Worm (Caenorhabditis elegans) whole organism, young adult: Measurements from ENCODE around the gene K11H12.9.

Source experiments
- B0336.3 ChIP-seq: fragments of 200-800 bp; sonication (Bioruptor generic); IDR thresholded peaks from 2 replicates; pipeline ENCODE4 v1.3.6; 2022; ENCODE audit warnings: missing genetic modification characterization, missing compliant biosample characterization
- F10E7.11 ChIP-seq: sonication (generic microtip); optimal IDR thresholded peaks from 2 replicates; lab custom pipeline; 2017; ENCODE audit warnings: mild to moderate bottlenecking, missing genetic modification characterization, moderate library complexity, missing compliant biosample characterization
- F33H1.4 ChIP-seq: fragments of 200-800 bp; sonication (Bioruptor generic); IDR thresholded peaks from 2 replicates; pipeline ENCODE4 v1.3.6; 2022; ENCODE audit warnings: missing genetic modification reagents, missing genetic modification characterization, missing compliant biosample characterization
- F55B11.4 ChIP-seq: sonication (generic microtip); optimal IDR thresholded peaks from 2 replicates; lab custom pipeline; 2016; ENCODE audit warnings: missing compliant biosample characterization, missing genetic modification characterization, borderline replicate concordance; ENCODE audit not compliant: insufficient read depth
- T07F8.4 ChIP-seq: sonication (generic microtip); optimal IDR thresholded peaks from 2 replicates; lab custom pipeline; 2016; ENCODE audit warnings: mild to moderate bottlenecking, missing genetic modification characterization, moderate library complexity, missing compliant biosample characterization
- Y53F4B.3 ChIP-seq: fragments of 200-800 bp; sonication (Bioruptor generic); IDR thresholded peaks from 2 replicates; pipeline ENCODE4 v1.3.6; 2022; ENCODE audit warnings: missing genetic modification reagents, missing genetic modification characterization, missing compliant biosample characterization
- Y56A3A.18 ChIP-seq: fragments of 200-800 bp; sonication (Bioruptor generic); IDR thresholded peaks from 2 replicates; pipeline ENCODE4 v1.3.6; 2022; ENCODE audit warnings: missing genetic modification reagents, missing genetic modification characterization, missing compliant biosample characterization
- Y79H2A.3 ChIP-seq: fragments of 200-800 bp; sonication (Bioruptor generic); conservative IDR thresholded peaks from 2 replicates; pipeline ENCODE4 v1.3.6; 2022; ENCODE audit warnings: missing genetic modification reagents, missing genetic modification characterization, missing compliant biosample characterization
- akir-1 ChIP-seq: fragments of 200-800 bp; sonication (Bioruptor generic); optimal IDR thresholded peaks from 2 replicates; lab custom pipeline; 2018; ENCODE audit warnings: mild to moderate bottlenecking, missing genetic modification characterization, moderate library complexity, missing compliant biosample characterization
- aptf-2 ChIP-seq: fragments of 200-800 bp; sonication (Bioruptor generic); conservative IDR thresholded peaks from 2 replicates; pipeline ENCODE4 v1.3.6; 2022; ENCODE audit warnings: missing genetic modification reagents, missing genetic modification characterization, missing compliant biosample characterization
- aptf-3 ChIP-seq: fragments of 200-800 bp; sonication (Bioruptor generic); IDR thresholded peaks from 2 replicates; pipeline ENCODE4 v1.3.6; 2022; ENCODE audit warnings: missing genetic modification characterization, missing compliant biosample characterization
- athp-1 ChIP-seq: sonication (generic microtip); optimal IDR thresholded peaks from 2 replicates; lab custom pipeline; 2017; ENCODE audit warnings: mild to moderate bottlenecking, missing genetic modification characterization, missing compliant biosample characterization
- attf-6 ChIP-seq: fragments of 200-800 bp; sonication (Bioruptor generic); IDR thresholded peaks from 2 replicates; pipeline ENCODE4 v1.3.6; 2022; ENCODE audit warnings: missing genetic modification reagents, missing genetic modification characterization, missing compliant biosample characterization
- bed-1 ChIP-seq: fragments of 200-800 bp; sonication (Bioruptor generic); IDR thresholded peaks from 2 replicates; pipeline ENCODE4 v1.3.6; 2022; ENCODE audit warnings: missing genetic modification reagents, missing genetic modification characterization, missing compliant biosample characterization
- dpff-1 ChIP-seq: sonication (generic microtip); optimal IDR thresholded peaks from 2 replicates; lab custom pipeline; 2017; ENCODE audit warnings: mild to moderate bottlenecking, missing genetic modification characterization, missing compliant biosample characterization
- dpl-1 ChIP-seq: fragments of 150-350 bp; optimal IDR thresholded peaks from 2 replicates; lab custom pipeline; 2014; ENCODE audit warnings: missing biosample characterization, missing genetic modification reagents, missing genetic modification characterization
- egl-44 ChIP-seq: fragments of 200-800 bp; sonication (Bioruptor generic); IDR thresholded peaks from 2 replicates; pipeline ENCODE4 v1.3.6; 2022; ENCODE audit warnings: missing genetic modification reagents, missing genetic modification characterization, missing compliant biosample characterization
- egrh-3 ChIP-seq: fragments of 200-800 bp; sonication (Bioruptor generic); IDR thresholded peaks from 2 replicates; pipeline ENCODE4 v1.3.6; 2022; ENCODE audit warnings: missing genetic modification reagents, missing genetic modification characterization, missing compliant biosample characterization
- hlh-26 ChIP-seq: fragments of 200-800 bp; sonication (Bioruptor generic); conservative IDR thresholded peaks from 2 replicates; pipeline ENCODE4 v1.3.6; 2022; ENCODE audit warnings: missing genetic modification reagents, missing genetic modification characterization, missing compliant biosample characterization
- hrde-1 ChIP-seq: sonication (generic microtip); optimal IDR thresholded peaks from 2 replicates; lab custom pipeline; 2016; ENCODE audit warnings: missing genetic modification characterization, mild to moderate bottlenecking, missing compliant biosample characterization, moderate library complexity, missing genotype, missing genetic modification reagents, borderline replicate concordance
- hsf-1 ChIP-seq: fragments of 200-800 bp; sonication (Bioruptor generic); IDR thresholded peaks from 2 replicates; pipeline ENCODE4 v1.3.6; 2022; ENCODE audit warnings: missing genetic modification reagents, missing genetic modification characterization, missing compliant biosample characterization
- lag-1 ChIP-seq: fragments of 200-800 bp; sonication (Bioruptor generic); IDR thresholded peaks from 2 replicates; pipeline ENCODE4 v1.3.6; 2022; ENCODE audit warnings: missing genetic modification reagents, missing genetic modification characterization, missing compliant biosample characterization
- let-607 ChIP-seq, 2 experiments: fragments of 200-800 bp in 1 of 2; sonication (Bioruptor generic) in 1 of 2; sonication (generic microtip) in 1 of 2; optimal IDR thresholded peaks; 2 replicates each; lab custom pipeline; 2016 to 2018; ENCODE audit warnings: mild to moderate bottlenecking in 2 of 2, missing compliant biosample characterization in 2 of 2, missing genetic modification characterization in 2 of 2, moderate library complexity in 2 of 2, missing genotype in 1 of 2
- lin-26 ChIP-seq: fragments of 200-800 bp; sonication (Bioruptor generic); IDR thresholded peaks from 2 replicates; pipeline ENCODE4 v1.3.6; 2022; ENCODE audit warnings: missing genetic modification reagents, missing genetic modification characterization, missing compliant biosample characterization
- lin-35 ChIP-seq, 3 experiments: fragments of 150-350 bp in 2 of 3; sonication (generic microtip) in 1 of 3; optimal IDR thresholded peaks; 2 replicates each; lab custom pipeline; 2014 to 2018; ENCODE audit warnings: missing biosample characterization in 3 of 3, missing genetic modification characterization in 3 of 3, missing genetic modification reagents in 3 of 3
- lir-1 ChIP-seq: fragments of 200-800 bp; sonication (Bioruptor generic); conservative IDR thresholded peaks from 2 replicates; pipeline ENCODE4 v1.3.6; 2022; ENCODE audit warnings: missing genetic modification reagents, missing genetic modification characterization, missing compliant biosample characterization
- lsy-27 ChIP-seq: sonication (generic microtip); optimal IDR thresholded peaks from 2 replicates; lab custom pipeline; 2017; ENCODE audit warnings: missing genetic modification characterization, mild to moderate bottlenecking, missing compliant biosample characterization, antibody characterized with exemption, missing genotype, borderline replicate concordance; ENCODE audit not compliant: insufficient read depth
- mel-28 ChIP-seq: sonication (generic microtip); optimal IDR thresholded peaks from 2 replicates; lab custom pipeline; 2016; ENCODE audit warnings: borderline replicate concordance, mild to moderate bottlenecking, missing genetic modification characterization, missing compliant biosample characterization
- mxl-1 ChIP-seq: sonication (generic microtip); optimal IDR thresholded peaks from 2 replicates; lab custom pipeline; 2016; ENCODE audit warnings: missing genetic modification characterization, missing compliant biosample characterization
- nfya-1 ChIP-seq: sonication (generic microtip); optimal IDR thresholded peaks from 2 replicates; lab custom pipeline; 2017; ENCODE audit warnings: antibody characterized with exemption, missing compliant biosample characterization, missing genetic modification characterization, borderline replicate concordance; ENCODE audit not compliant: insufficient read depth
- rec-8 ChIP-seq, 2 experiments: sonication (generic microtip); optimal IDR thresholded peaks; 2 replicates each; lab custom pipeline; 2016; ENCODE audit warnings: mild to moderate bottlenecking in 2 of 2, missing genetic modification characterization in 2 of 2, missing genetic modification reagents in 2 of 2, missing genotype in 2 of 2, missing biosample characterization in 1 of 2, missing compliant biosample characterization in 1 of 2, moderate library complexity in 1 of 2
- sea-2 ChIP-seq: fragments of 200-800 bp; sonication (Bioruptor generic); IDR thresholded peaks from 2 replicates; pipeline ENCODE4 v1.3.6; 2022; ENCODE audit warnings: missing genetic modification characterization, missing compliant biosample characterization
- snpc-1.1 ChIP-seq: sonication (generic microtip); optimal IDR thresholded peaks from 2 replicates; lab custom pipeline; 2017; ENCODE audit warnings: missing genetic modification characterization, mild to moderate bottlenecking, missing compliant biosample characterization, antibody characterized with exemption, moderate library complexity, missing genotype, missing genetic modification reagents; ENCODE audit not compliant: insufficient read depth
- sptf-2 ChIP-seq: fragments of 200-800 bp; sonication (Bioruptor generic); optimal IDR thresholded peaks from 2 replicates; lab custom pipeline; 2018; ENCODE audit warnings: mild to moderate bottlenecking, missing genetic modification characterization, missing compliant biosample characterization
- tbp1 ChIP-seq: fragments of 200-800 bp; sonication (Bioruptor generic); optimal IDR thresholded peaks from 2 replicates; lab custom pipeline; 2018; ENCODE audit warnings: mild to moderate bottlenecking, missing genetic modification characterization, missing compliant biosample characterization
- tlf-1 ChIP-seq: fragments of 200-800 bp; sonication (Bioruptor generic); optimal IDR thresholded peaks from 2 replicates; lab custom pipeline; 2018; ENCODE audit warnings: mild to moderate bottlenecking, missing genetic modification characterization, missing compliant biosample characterization
- zfh-2 ChIP-seq: fragments of 200-800 bp; sonication (Bioruptor generic); conservative IDR thresholded peaks from 2 replicates; pipeline ENCODE4 v1.3.6; 2022; ENCODE audit warnings: missing genetic modification reagents, missing genetic modification characterization, missing compliant biosample characterization

Gene K11H12.9

ce11 chrIV:657932-658331 is 8.5 kb downstream of the K11H12.9 start (continued):
- TF ChIP-seq dpl-1, result no peak
- no peak for TF ChIP-seq egrh-3 (GFP tag; lab: Robert Waterston, UW)
- TF ChIP-seq lir-1 (GFP tag; lab: Robert Waterston, UW), result no peak; the same call in 1 of the 2 replicates
- TF ChIP-seq mel-28 (tag; lab: Kevin White, UChicago), result no peak
- TF ChIP-seq sea-2 (GFP tag; lab: Robert Waterston, UW), result no peak
- no peak for TF ChIP-seq lin-35 (GFP tag; optimal IDR thresholded peaks at IDR 0.05; lab: Kevin White, UChicago)
- no peak for TF ChIP-seq bed-1
- TF ChIP-seq F10E7.11 (tag; lab: Kevin White, UChicago), result no peak
- TF ChIP-seq nfya-1 (tag; lab: Kevin White, UChicago), result no peak
- peak; percentile 95 for TF ChIP-seq snpc-1.1 (tag; lab: Kevin White, UChicago)
- 0 out of 2 replicates have a peak, but pooled peaks have one; percentile 54 for TF ChIP-seq attf-6
- TF ChIP-seq F33H1.4, result peak; percentile 46
- TF ChIP-seq dpff-1 (tag; lab: Kevin White, UChicago), result no peak
- peak; percentile 42; the same call in 1 of the 2 replicates for TF ChIP-seq egl-44 (GFP tag; lab: Robert Waterston, UW)
- TF ChIP-seq let-607 (tag; optimal IDR thresholded peaks at IDR 0.05; lab: Kevin White, UChicago), result peak in 1 of 2 experiments; percentile 2
- no peak for TF ChIP-seq mxl-1
- TF ChIP-seq Y53F4B.3, result no peak
- TF ChIP-seq zfh-2 (GFP tag; lab: Robert Waterston, UW), result peak; percentile 52; the same call in 1 of the 2 replicates
- peak; percentile 63 for TF ChIP-seq hsf-1 (GFP tag; lab: Robert Waterston, UW)
- TF ChIP-seq sptf-2 (GFP tag; lab: Kevin White, UChicago), result no peak
- TF ChIP-seq athp-1 (tag; lab: Kevin White, UChicago), result no peak
- no peak for TF ChIP-seq rec-8 (tag; optimal IDR thresholded peaks at IDR 0.05; lab: Kevin White, UChicago)
- TF ChIP-seq aptf-2, result no peak
- TF ChIP-seq lag-1 (GFP tag; lab: Robert Waterston, UW), result no peak
- peak; percentile 52 for TF ChIP-seq tlf-1 (GFP tag; lab: Kevin White, UChicago)
- 0 out of 2 replicates have a peak, but pooled peaks have one; percentile 56 for TF ChIP-seq Y56A3A.18 (GFP tag; lab: Robert Waterston, UW)
- no peak for TF ChIP-seq hrde-1 (tag; lab: Kevin White, UChicago)
- TF ChIP-seq hlh-26 (GFP tag; lab: Robert Waterston, UW), result no peak
- 0 out of 2 replicates have a peak, but pooled peaks have one; percentile 48 for TF ChIP-seq aptf-3 (GFP tag; lab: Robert Waterston, UW)
- no peak for TF ChIP-seq lsy-27 (tag; lab: Kevin White, UChicago)
- peak; percentile 55; the same call in 1 of the 2 replicates for TF ChIP-seq B0336.3 (GFP tag; lab: Robert Waterston, UW)
- no peak for TF ChIP-seq Y79H2A.3 (GFP tag; lab: Robert Waterston, UW)
- peak; percentile 66 for TF ChIP-seq lin-26 (GFP tag; lab: Robert Waterston, UW)
- TF ChIP-seq akir-1 (GFP tag; lab: Kevin White, UChicago), result no peak
- TF ChIP-seq T07F8.4, result no peak
- TF ChIP-seq F55B11.4 (tag; lab: Kevin White, UChicago), result no peak
- peak; percentile 81 for TF ChIP-seq tbp1 (GFP tag; lab: Kevin White, UChicago)
